Worm (Caenorhabditis elegans): ENCODE results near the gene sas-5.

sas-5 gene

DNA sequence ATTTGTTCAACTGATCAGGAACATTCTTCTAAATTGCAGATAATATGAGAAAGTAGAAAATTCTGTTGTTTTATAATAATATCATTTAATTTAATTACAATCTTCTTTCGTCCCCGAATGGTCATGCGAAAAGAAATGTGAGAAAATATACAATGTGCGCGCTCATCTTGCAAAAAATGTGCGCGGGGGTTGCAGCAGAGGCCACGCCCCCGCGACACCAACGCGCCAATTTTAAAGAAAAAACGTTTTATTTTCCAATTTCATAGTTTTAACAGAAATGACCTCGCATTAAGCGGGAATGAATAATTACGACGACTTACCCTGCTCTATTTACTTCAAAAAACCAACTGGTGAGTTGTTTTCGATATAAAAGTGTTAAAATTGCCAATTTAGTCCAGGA lies at the start of gene sas-5 (continued):
- TF ChIP-seq ztf-25 (GFP tag; IDR thresholded peaks at IDR 0.05) (0 out of 2 replicates have a peak, but pooled peaks have one; percentile 37), dpl-1 (GFP tag; optimal IDR thresholded peaks at IDR 0.05) (peak; percentile 77), bed-2 (GFP tag; IDR thresholded peaks at IDR 0.05) (no peak), repo-1 (tag; optimal IDR thresholded peaks at IDR 0.05) (no peak), egrh-3 (GFP tag; IDR thresholded peaks at IDR 0.05) (peak; percentile 27; the same call in 1 of the 2 replicates), cebp-1 (GFP tag; IDR thresholded peaks at IDR 0.05) (no peak), cebp-1 (tag; optimal IDR thresholded peaks at IDR 0.05) (peak; percentile 66), madf-8 (GFP tag; conservative IDR thresholded peaks at IDR 0.05) (peak; percentile 84), zim-3 (tag; optimal IDR thresholded peaks at IDR 0.05) (no peak), him-1 (tag; optimal IDR thresholded peaks at IDR 0.05) (peak; percentile 78), nfyb-1 (GFP tag; IDR thresholded peaks at IDR 0.05) (0 out of 2 replicates have a peak, but pooled peaks have one; percentile 31), ekl-4 (GFP tag; IDR thresholded peaks at IDR 0.05) (peak; percentile 78), C17E4.6 (GFP tag; IDR thresholded peaks at IDR 0.05) (0 out of 2 replicates have a peak, but pooled peaks have one; percentile 22), attf-5 (GFP tag; optimal IDR thresholded peaks at IDR 0.05) (peak; percentile 54), attf-6 (GFP tag; IDR thresholded peaks at IDR 0.05) (0 out of 2 replicates have a peak, but pooled peaks have one; percentile 10), snpc-3.4 (tag; optimal IDR thresholded peaks at IDR 0.05) (peak; percentile 88), aptf-3 (GFP tag; IDR thresholded peaks at IDR 0.05) (no peak), rec-8 (tag; optimal IDR thresholded peaks at IDR 0.05) (peak in 1 of 2 experiments; percentile 50), K12H6.12 (tag; optimal IDR thresholded peaks at IDR 0.05) (peak; percentile 18), nhr-80 (tag; optimal IDR thresholded peaks at IDR 0.05) (peak; percentile 29), lin-40 (tag; optimal IDR thresholded peaks at IDR 0.05) (peak; percentile 51), hsf-1 (GFP tag; IDR thresholded peaks at IDR 0.05) (peak; percentile 43; the same call in 1 of the 2 replicates), snpc-4 (GFP tag; optimal IDR thresholded peaks at IDR 0.05) (no peak), snpc-4 (tag; optimal IDR thresholded peaks at IDR 0.05) (peak in 3 of 4 experiments; percentile 70 to 77 (median 76)), rpc-1 (optimal IDR thresholded peaks at IDR 0.05) (peak; percentile 40), rpc-1 (tag; optimal IDR thresholded peaks at IDR 0.05) (no peak), B0019.2 (GFP tag; conservative IDR thresholded peaks at IDR 0.05) (peak; percentile 37; the same call in 1 of the 2 replicates)

DNA sequence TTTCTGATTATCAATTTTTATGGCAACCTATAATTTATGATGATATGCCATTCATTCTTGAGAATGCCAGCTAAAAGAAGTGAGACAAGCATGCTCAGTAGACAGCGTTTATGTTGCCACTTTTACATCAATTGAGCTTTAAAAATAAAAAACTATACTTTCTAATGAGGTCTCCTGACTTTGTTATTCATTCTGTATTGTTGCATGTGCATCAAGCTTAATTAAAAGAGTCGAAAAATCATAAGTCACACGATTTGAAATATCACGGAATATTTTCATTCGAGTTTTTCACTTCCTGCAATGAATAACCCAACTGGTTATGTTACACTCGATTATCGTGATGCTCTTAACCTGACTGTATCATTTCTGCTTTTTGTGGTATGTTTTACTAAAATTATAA lies 47.9 kb upstream of the sas-5 start, which contains the start of gene srx-86:
Gene srx-86, plus strand, starts transcription at position 301 of the 400 bp plus-strand sequence.
- TF ChIP-seq efl-1 (GFP tag; optimal IDR thresholded peaks at IDR 0.05) (no peak), mxl-1 (tag; optimal IDR thresholded peaks at IDR 0.05) (no peak), tbp1 (GFP tag; optimal IDR thresholded peaks at IDR 0.05) (no peak), B0261.1 (tag; optimal IDR thresholded peaks at IDR 0.05) (no peak), madf-6 (GFP tag; IDR thresholded peaks at IDR 0.05) (no peak), hrde-1 (tag; optimal IDR thresholded peaks at IDR 0.05; ENCODE audit: borderline replicate concordance) (no peak), Y79H2A.3 (GFP tag; conservative IDR thresholded peaks at IDR 0.05) (no peak), madf-3 (GFP tag; IDR thresholded peaks at IDR 0.05) (no peak)

DNA sequence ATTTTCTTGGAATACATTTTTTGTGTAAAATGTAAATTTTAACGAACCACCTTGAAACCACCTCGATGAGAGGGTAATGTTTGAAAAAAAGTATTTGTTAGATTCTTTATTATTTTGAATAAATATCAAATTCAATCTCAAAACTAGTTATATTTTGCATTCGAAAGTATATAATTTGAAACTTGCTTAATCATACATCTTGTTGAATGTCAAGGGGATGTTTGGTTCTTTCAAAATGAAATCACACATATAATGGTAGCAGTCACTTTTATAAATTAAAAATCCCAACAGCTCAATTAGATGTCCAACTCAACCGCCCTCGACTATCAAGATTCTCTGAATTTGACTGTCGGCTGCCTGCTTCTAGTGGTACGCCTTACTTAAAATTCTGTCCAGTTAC lies 46.0 kb upstream of the sas-5 start, which contains the start of gene srx-87:
Gene srx-87, plus strand, starts transcription at position 301 of the 400 bp plus-strand sequence.
- TF ChIP-seq nhr-120 (GFP tag; IDR thresholded peaks at IDR 0.05): no peak
- TF ChIP-seq ztf-25 (GFP tag; IDR thresholded peaks at IDR 0.05): no peak
- no peak for TF ChIP-seq F33H1.4 (GFP tag; IDR thresholded peaks at IDR 0.05)
- TF ChIP-seq nhr-179 (tag; optimal IDR thresholded peaks at IDR 0.05): no peak
- TF ChIP-seq xnd-1 (tag; optimal IDR thresholded peaks at IDR 0.05): no peak
- no peak for TF ChIP-seq egrh-3 (GFP tag; IDR thresholded peaks at IDR 0.05)
- no peak for TF ChIP-seq him-1 (tag; optimal IDR thresholded peaks at IDR 0.05)
- no peak for TF ChIP-seq F37B4.10 (GFP tag; IDR thresholded peaks at IDR 0.05)
